Worm (Caenorhabditis elegans) whole organism, early embryonic: ENCODE measurements around the gene C03A3.9.

Experiments
- B0310.2 ChIP-seq: sonication (generic microtip); optimal IDR thresholded peaks from 2 replicates; lab custom pipeline; 2016; ENCODE audit warnings: mild to moderate bottlenecking, missing genetic modification characterization, missing compliant biosample characterization
- F13C5.2 ChIP-seq: sonication (generic microtip); optimal IDR thresholded peaks from 2 replicates; lab custom pipeline; 2017; ENCODE audit warnings: mild to moderate bottlenecking, missing genetic modification characterization, inconsistent platforms, missing compliant biosample characterization
- aly-1 ChIP-seq: sonication (generic microtip); optimal IDR thresholded peaks from 2 replicates; lab custom pipeline; 2016; ENCODE audit warnings: missing genetic modification characterization, missing compliant biosample characterization
- ama-1 ChIP-seq: fragments of 150-350 bp; optimal IDR thresholded peaks from 2 replicates; lab custom pipeline; 2014
- ceh-13 ChIP-seq: fragments of 200-800 bp; sonication (Bioruptor generic); optimal IDR thresholded peaks from 2 replicates; lab custom pipeline; 2018; ENCODE audit warnings: mild to moderate bottlenecking, missing genetic modification characterization, missing compliant biosample characterization
- ceh-36 ChIP-seq: sonication (generic microtip); optimal IDR thresholded peaks from 2 replicates; lab custom pipeline; 2016; ENCODE audit warnings: missing genetic modification characterization, inconsistent platforms, missing compliant biosample characterization
- ets-7 ChIP-seq: sonication (generic microtip); optimal IDR thresholded peaks from 2 replicates; lab custom pipeline; 2016; ENCODE audit warnings: missing genotype, missing genetic modification characterization, missing compliant biosample characterization
- flt-1 ChIP-seq: fragments of 200-800 bp; sonication (Bioruptor generic); IDR thresholded peaks from 2 replicates; pipeline ENCODE4 v1.3.6; 2022; ENCODE audit warnings: missing genetic modification characterization, missing compliant biosample characterization
- hmbx-1 ChIP-seq: sonication (generic microtip); optimal IDR thresholded peaks from 2 replicates; lab custom pipeline; 2016; ENCODE audit warnings: mild to moderate bottlenecking, missing genetic modification characterization, missing compliant biosample characterization
- hmg-4 ChIP-seq: fragments of 200-800 bp; sonication (Bioruptor generic); optimal IDR thresholded peaks from 2 replicates; lab custom pipeline; 2018; ENCODE audit warnings: mild to moderate bottlenecking, missing genetic modification characterization, missing compliant biosample characterization
- hnd-1 ChIP-seq: sonication (generic microtip); optimal IDR thresholded peaks from 2 replicates; lab custom pipeline; 2016; ENCODE audit warnings: missing genetic modification characterization, missing compliant biosample characterization
- pes-1 ChIP-seq: fragments of 200-800 bp; sonication (Bioruptor generic); IDR thresholded peaks from 2 replicates; pipeline ENCODE4 v1.3.6; 2022; ENCODE audit warnings: missing genetic modification reagents, missing genetic modification characterization, missing compliant biosample characterization
- scrt-1 ChIP-seq: fragments of 200-800 bp; sonication (Bioruptor generic); IDR thresholded peaks from 2 replicates; pipeline ENCODE4 v1.3.6; 2022; ENCODE audit warnings: missing genetic modification characterization, missing compliant biosample characterization
- sea-1 ChIP-seq: fragments of 200-800 bp; sonication (Bioruptor generic); conservative IDR thresholded peaks from 2 replicates; pipeline ENCODE4 v1.3.6; 2022; ENCODE audit warnings: missing genetic modification characterization, missing compliant biosample characterization
- tbx-11 ChIP-seq: fragments of 200-800 bp; sonication (Bioruptor generic); IDR thresholded peaks from 2 replicates; pipeline ENCODE4 v1.3.6; 2022; ENCODE audit warnings: missing genetic modification characterization, missing compliant biosample characterization
- tbx-37 ChIP-seq: fragments of 200-800 bp; sonication (Bioruptor generic); conservative IDR thresholded peaks from 2 replicates; pipeline ENCODE4 v1.3.6; 2022; ENCODE audit warnings: missing genetic modification reagents, missing genetic modification characterization, missing compliant biosample characterization
- tra-4 ChIP-seq: sonication (generic microtip); optimal IDR thresholded peaks from 2 replicates; lab custom pipeline; 2017; ENCODE audit warnings: missing genetic modification characterization, missing compliant biosample characterization

Gene C03A3.9

DNA sequence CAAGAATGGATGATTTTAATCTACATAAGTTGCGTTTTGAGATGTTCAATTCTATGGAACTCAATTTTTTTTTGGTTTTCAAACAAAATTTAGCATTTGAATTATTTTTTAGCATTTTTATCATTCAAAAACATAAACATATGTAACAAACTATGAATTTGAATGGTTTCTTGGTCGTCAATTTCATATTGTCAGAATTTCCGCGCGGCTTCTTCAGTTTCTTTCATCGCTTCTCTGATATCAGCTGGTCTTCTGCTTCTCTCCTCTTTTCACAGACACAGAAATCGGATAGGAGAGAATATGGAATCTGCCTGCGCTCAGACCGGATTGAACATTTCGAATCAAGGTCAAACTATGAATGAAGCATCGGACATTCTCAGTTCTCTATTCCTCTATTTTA lies at the start of gene C03A3.9:
TSS of gene C03A3.9 (plus strand) at position 301 of the 400 bp plus-strand sequence.
- TF ChIP-seq tbx-11 (GFP tag; lab: Robert Waterston, UW) (no peak), hmbx-1 (tag; lab: Kevin White, UChicago) (no peak), pes-1 (GFP tag; lab: Robert Waterston, UW) (no peak), F13C5.2 (no peak)

- TF ChIP-seq hmbx-1 (tag; lab: Kevin White, UChicago): no peak
Measured at ce11 chrX:11222597-11223218, 44.1 kb upstream of the C03A3.9 start, which contains the start of gene C34F6.9. Gene C34F6.9 (minus strand): TSS chrX:11222647.

DNA sequence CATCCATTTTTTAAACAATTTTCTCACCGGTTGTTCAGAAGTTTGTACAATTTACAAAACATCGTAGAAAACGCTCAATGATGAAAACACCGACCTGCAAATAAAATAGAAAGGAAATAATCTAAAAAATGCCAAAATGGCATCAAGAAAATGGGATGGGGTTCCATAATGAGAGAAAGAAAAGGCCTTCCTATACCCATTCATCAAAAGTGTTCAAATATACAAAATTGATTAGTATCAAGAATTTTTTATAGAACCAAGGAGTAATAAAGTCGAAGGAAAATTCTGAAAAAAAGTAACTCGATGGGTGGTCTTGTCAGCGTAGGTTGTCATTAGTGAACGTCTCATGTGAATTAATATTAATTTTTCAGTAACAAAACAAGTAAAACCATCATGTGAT lies 40.2 kb upstream of the C03A3.9 start, which contains the start of gene C34F6.12:
TSS of gene C34F6.12 (minus strand) at position 101 of the 400 bp plus-strand sequence.
- TF ChIP-seq ama-1 (no peak), hnd-1 (tag; lab: Kevin White, UChicago) (no peak), tra-4 (no peak), sea-1 (GFP tag; lab: Robert Waterston, UW) (no peak), aly-1 (tag; lab: Kevin White, UChicago) (no peak), flt-1 (GFP tag; lab: Robert Waterston, UW) (no peak), scrt-1 (GFP tag; lab: Robert Waterston, UW) (no peak), tbx-37 (no peak), tbx-11 (GFP tag; lab: Robert Waterston, UW) (no peak), ets-7 (no peak), ceh-13 (GFP tag; lab: Kevin White, UChicago) (no peak), pes-1 (GFP tag; lab: Robert Waterston, UW) (no peak), hmg-4 (GFP tag; lab: Kevin White, UChicago) (no peak), F13C5.2 (no peak), B0310.2 (tag; lab: Kevin White, UChicago) (no peak), hmbx-1 (tag; lab: Kevin White, UChicago) (no peak), ceh-36 (tag; lab: Kevin White, UChicago) (no peak)

ce11 chrX:11240585-11241115 lies 26.2 kb upstream of the C03A3.9 start, which contains the start of gene C34F6.10:
Gene C34F6.10 (minus strand): TSS chrX:11240635.
- TF ChIP-seq ceh-13 (GFP tag; lab: Kevin White, UChicago) (no peak), ets-7 (no peak), pes-1 (GFP tag; lab: Robert Waterston, UW) (no peak), sea-1 (GFP tag; lab: Robert Waterston, UW) (no peak), hnd-1 (tag; lab: Kevin White, UChicago) (no peak), tra-4 (no peak), F13C5.2 (no peak), flt-1 (GFP tag; lab: Robert Waterston, UW) (no peak), tbx-37 (no peak), aly-1 (tag; lab: Kevin White, UChicago) (no peak), tbx-11 (GFP tag; lab: Robert Waterston, UW) (no peak), hmbx-1 (tag; lab: Kevin White, UChicago) (no peak), B0310.2 (tag; lab: Kevin White, UChicago) (no peak), ceh-36 (tag; lab: Kevin White, UChicago) (no peak), hmg-4 (GFP tag; lab: Kevin White, UChicago) (no peak), ama-1 (no peak)

DNA sequence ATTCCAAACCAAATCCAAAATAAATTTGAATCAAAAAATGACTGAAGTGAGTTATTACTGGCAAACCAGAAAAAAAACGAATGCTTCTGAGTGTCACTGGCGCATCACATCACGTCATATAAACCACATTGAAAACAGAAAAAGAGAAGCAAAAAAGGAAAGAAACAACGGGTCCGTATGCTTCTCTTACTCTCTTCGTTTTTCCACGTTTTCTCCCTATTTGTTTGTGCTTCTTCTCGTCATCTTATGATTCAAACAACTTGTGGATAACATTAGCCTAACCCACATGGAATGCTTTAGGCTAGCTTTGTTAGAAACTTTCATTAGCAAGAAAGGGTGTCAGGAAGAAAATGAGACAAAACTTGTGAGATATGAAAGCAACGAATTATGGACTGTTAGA lies 25.3 kb upstream of the C03A3.9 start:
- TF ChIP-seq ama-1 (no peak), hmbx-1 (tag; lab: Kevin White, UChicago) (no peak), scrt-1 (GFP tag; lab: Robert Waterston, UW) (no peak), tra-4 (no peak), ets-7 (no peak), F13C5.2 (no peak), aly-1 (tag; lab: Kevin White, UChicago) (no peak)

DNA sequence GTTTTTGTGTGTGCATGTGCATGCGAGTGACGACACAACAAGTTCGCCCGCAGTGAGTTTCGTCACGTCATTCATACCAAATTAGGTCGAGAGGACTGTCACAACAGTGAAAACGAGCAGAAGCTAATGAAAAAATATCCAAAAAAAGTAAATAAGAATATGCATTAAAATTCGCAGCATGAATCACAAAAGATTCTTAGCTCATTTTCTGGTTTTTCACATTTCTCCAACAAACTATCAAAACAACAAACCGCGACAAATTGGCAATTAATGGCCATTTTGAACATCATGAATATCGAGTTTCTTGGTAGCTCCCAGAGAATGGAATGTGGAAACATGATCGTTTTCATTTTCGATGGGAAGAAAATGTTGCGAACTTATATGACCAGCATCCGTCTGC lies 23.2 kb upstream of the C03A3.9 start:
- no peak for TF ChIP-seq tbx-37
- no peak for TF ChIP-seq ets-7
- no peak for TF ChIP-seq ceh-13 (GFP tag; lab: Kevin White, UChicago)
- TF ChIP-seq aly-1 (tag; lab: Kevin White, UChicago): no peak
- TF ChIP-seq hnd-1 (tag; lab: Kevin White, UChicago): no peak
- no peak for TF ChIP-seq ceh-36 (tag; lab: Kevin White, UChicago)
- no peak for TF ChIP-seq B0310.2 (tag; lab: Kevin White, UChicago)
- TF ChIP-seq tbx-11 (GFP tag; lab: Robert Waterston, UW): no peak
- TF ChIP-seq ama-1: no peak
- TF ChIP-seq pes-1 (GFP tag; lab: Robert Waterston, UW): no peak
- TF ChIP-seq scrt-1 (GFP tag; lab: Robert Waterston, UW): no peak
- no peak for TF ChIP-seq tra-4
- no peak for TF ChIP-seq F13C5.2
- no peak for TF ChIP-seq flt-1 (GFP tag; lab: Robert Waterston, UW)
- no peak for TF ChIP-seq hmbx-1 (tag; lab: Kevin White, UChicago)
- TF ChIP-seq sea-1 (GFP tag; lab: Robert Waterston, UW): no peak

- TF ChIP-seq hmg-4 (GFP tag; lab: Kevin White, UChicago) (no peak), scrt-1 (GFP tag; lab: Robert Waterston, UW) (no peak), tbx-11 (GFP tag; lab: Robert Waterston, UW) (no peak), ama-1 (no peak), aly-1 (tag; lab: Kevin White, UChicago) (no peak), tbx-37 (no peak), flt-1 (GFP tag; lab: Robert Waterston, UW) (no peak), B0310.2 (tag; lab: Kevin White, UChicago) (no peak), hnd-1 (tag; lab: Kevin White, UChicago) (no peak), ceh-13 (GFP tag; lab: Kevin White, UChicago) (no peak), hmbx-1 (tag; lab: Kevin White, UChicago) (no peak), pes-1 (GFP tag; lab: Robert Waterston, UW) (no peak), ets-7 (no peak), ceh-36 (tag; lab: Kevin White, UChicago) (no peak), tra-4 (no peak), F13C5.2 (no peak), sea-1 (GFP tag; lab: Robert Waterston, UW) (no peak)
Measured at ce11 chrX:11245056-11245455, 21.8 kb upstream of the C03A3.9 start.
